Worm (Caenorhabditis elegans) whole organism, late embryonic: ENCODE results near the gene R148.7.

Experiments
- Y22D7AL.16 ChIP-seq: sonication (generic microtip); optimal IDR thresholded peaks from 2 replicates; lab custom pipeline; 2016; ENCODE audit warnings: missing genetic modification characterization, missing compliant biosample characterization
- ama-1 ChIP-seq: fragments of 150-350 bp; optimal IDR thresholded peaks from 2 replicates; lab custom pipeline; 2014
- ceh-14 ChIP-seq: sonication (generic microtip); optimal IDR thresholded peaks from 2 replicates; lab custom pipeline; 2016; ENCODE audit warnings: missing genotype, missing genetic modification characterization, missing compliant biosample characterization
- ceh-18 ChIP-seq: sonication (generic microtip); optimal IDR thresholded peaks from 2 replicates; lab custom pipeline; 2016; ENCODE audit warnings: missing genetic modification characterization, missing compliant biosample characterization
- ceh-19 ChIP-seq: fragments of 200-800 bp; sonication (Bioruptor generic); optimal IDR thresholded peaks from 2 replicates; lab custom pipeline; 2018; ENCODE audit warnings: mild to moderate bottlenecking, missing genetic modification characterization, missing compliant biosample characterization
- ceh-2 ChIP-seq: sonication (generic microtip); optimal IDR thresholded peaks from 2 replicates; lab custom pipeline; 2016; ENCODE audit warnings: missing genotype, missing genetic modification characterization, missing compliant biosample characterization
- ceh-22 ChIP-seq: sonication (generic microtip); optimal IDR thresholded peaks from 2 replicates; lab custom pipeline; 2017; ENCODE audit warnings: missing biosample characterization, missing genetic modification characterization
- ceh-24 ChIP-seq: sonication (generic microtip); optimal IDR thresholded peaks from 2 replicates; lab custom pipeline; 2016; ENCODE audit warnings: mild to moderate bottlenecking, missing genetic modification characterization, missing compliant biosample characterization
- ceh-6 ChIP-seq: fragments of 200-800 bp; sonication (Bioruptor generic); optimal IDR thresholded peaks from 2 replicates; lab custom pipeline; 2018; ENCODE audit warnings: mild to moderate bottlenecking, missing genetic modification characterization, missing compliant biosample characterization
- dmd-4 ChIP-seq: sonication (generic microtip); optimal IDR thresholded peaks from 2 replicates; lab custom pipeline; 2016; ENCODE audit warnings: borderline replicate concordance, missing genetic modification characterization, missing compliant biosample characterization
- elt-2 ChIP-seq: sonication (generic microtip); optimal IDR thresholded peaks from 2 replicates; lab custom pipeline; 2016; ENCODE audit warnings: missing genetic modification reagents, missing genetic modification characterization, missing compliant biosample characterization
- elt-4 ChIP-seq: sonication (generic microtip); optimal IDR thresholded peaks from 2 replicates; lab custom pipeline; 2016; ENCODE audit warnings: missing genetic modification characterization, missing compliant biosample characterization
- ets-4 ChIP-seq: sonication (generic microtip); optimal IDR thresholded peaks from 2 replicates; lab custom pipeline; 2016; ENCODE audit warnings: missing genetic modification characterization, missing compliant biosample characterization
- fax-1 ChIP-seq: sonication (generic microtip); optimal IDR thresholded peaks from 2 replicates; lab custom pipeline; 2016; ENCODE audit warnings: missing genotype, missing genetic modification characterization, missing compliant biosample characterization
- fkh-6 ChIP-seq: sonication (generic microtip); optimal IDR thresholded peaks from 2 replicates; lab custom pipeline; 2016; ENCODE audit warnings: missing genetic modification characterization, missing compliant biosample characterization
- hlh-13 ChIP-seq: fragments of 200-800 bp; sonication (Bioruptor generic); optimal IDR thresholded peaks from 2 replicates; lab custom pipeline; 2018; ENCODE audit warnings: mild to moderate bottlenecking, missing genetic modification characterization, missing compliant biosample characterization
- hlh-15 ChIP-seq: sonication (generic microtip); optimal IDR thresholded peaks from 2 replicates; lab custom pipeline; 2016; ENCODE audit warnings: missing genetic modification characterization, missing compliant biosample characterization
- hlh-30 ChIP-seq: sonication (generic microtip); optimal IDR thresholded peaks from 2 replicates; lab custom pipeline; 2017; ENCODE audit warnings: antibody characterized with exemption, missing genetic modification characterization, missing compliant biosample characterization; ENCODE audit not compliant: insufficient read depth
- mec-3 ChIP-seq: sonication (generic microtip); optimal IDR thresholded peaks from 2 replicates; lab custom pipeline; 2016; ENCODE audit warnings: borderline replicate concordance, missing genetic modification characterization, missing compliant biosample characterization
- nhr-11 ChIP-seq: fragments of 150-350 bp; optimal IDR thresholded peaks from 2 replicates; lab custom pipeline; 2014; ENCODE audit warnings: missing biosample characterization, missing genetic modification characterization
- pag-3 ChIP-seq: sonication (generic microtip); optimal IDR thresholded peaks from 2 replicates; lab custom pipeline; 2016; ENCODE audit warnings: missing compliant biosample characterization, missing genetic modification characterization, borderline replicate concordance
- pha-2 ChIP-seq: sonication (generic microtip); optimal IDR thresholded peaks from 2 replicates; lab custom pipeline; 2017; ENCODE audit warnings: mild to moderate bottlenecking, missing genetic modification characterization, missing compliant biosample characterization
- pqm-1 ChIP-seq: sonication (generic microtip); optimal IDR thresholded peaks from 2 replicates; lab custom pipeline; 2016; ENCODE audit warnings: missing genetic modification characterization, missing compliant biosample characterization
- pros-1 ChIP-seq: fragments of 150-350 bp; optimal IDR thresholded peaks from 2 replicates; lab custom pipeline; 2014; ENCODE audit warnings: missing biosample characterization, missing genetic modification reagents, missing genetic modification characterization
- ref-2 ChIP-seq: sonication (generic microtip); optimal IDR thresholded peaks from 2 replicates; lab custom pipeline; 2016; ENCODE audit warnings: missing genetic modification characterization, missing compliant biosample characterization
- sdc-2 ChIP-seq: sonication (generic microtip); optimal IDR thresholded peaks from 2 replicates; lab custom pipeline; 2016; ENCODE audit warnings: missing genotype, missing genetic modification characterization, missing compliant biosample characterization
- sox-2 ChIP-seq: fragments of 200-800 bp; sonication (Bioruptor generic); IDR thresholded peaks from 2 replicates; pipeline ENCODE4 v1.3.6; 2022; ENCODE audit warnings: missing genetic modification reagents, missing genetic modification characterization, missing compliant biosample characterization
- sox-4 ChIP-seq: sonication (generic microtip); optimal IDR thresholded peaks from 2 replicates; lab custom pipeline; 2017; ENCODE audit warnings: mild to moderate bottlenecking, missing genetic modification characterization, inconsistent platforms, missing compliant biosample characterization
- syd-9 ChIP-seq: sonication (generic microtip); optimal IDR thresholded peaks from 2 replicates; lab custom pipeline; 2016; ENCODE audit warnings: mild to moderate bottlenecking, missing genetic modification characterization, moderate library complexity, missing compliant biosample characterization
- unc-3 ChIP-seq, 2 experiments: fragments of 200-800 bp in 1 of 2; sonication (Bioruptor generic) in 1 of 2; sonication (generic microtip) in 1 of 2; conservative IDR thresholded peaks in 1 of 2; optimal IDR thresholded peaks in 1 of 2; 2 replicates each; pipeline versions ENCODE4 v1.3.6 to Lab custom; 2016 to 2022; ENCODE audit warnings: missing compliant biosample characterization in 2 of 2, missing genetic modification characterization in 2 of 2, missing genetic modification reagents in 1 of 2
- unc-42 ChIP-seq: sonication (generic microtip); optimal IDR thresholded peaks from 2 replicates; lab custom pipeline; 2016; ENCODE audit warnings: missing genotype, missing genetic modification characterization, missing compliant biosample characterization
- unc-55 ChIP-seq: sonication (generic microtip); optimal IDR thresholded peaks from 2 replicates; lab custom pipeline; 2017; ENCODE audit warnings: missing biosample characterization, missing genetic modification reagents, missing genetic modification characterization
- zip-5 ChIP-seq: sonication (generic microtip); optimal IDR thresholded peaks from 2 replicates; lab custom pipeline; 2016; ENCODE audit warnings: missing genetic modification characterization, missing compliant biosample characterization
- ztf-16 ChIP-seq: sonication (generic microtip); optimal IDR thresholded peaks from 2 replicates; lab custom pipeline; 2017; ENCODE audit warnings: missing genetic modification characterization, missing compliant biosample characterization

The R148.7 gene

ce11 chrIII:3163448-3163847, 34.8 kb downstream of the R148.7 start:
- TF ChIP-seq hlh-15 (no peak), ceh-22 (no peak), Y22D7AL.16 (no peak), ref-2 (tag; lab: Kevin White, UChicago) (no peak), ets-4 (no peak), unc-42 (no peak), sox-4 (tag; lab: Kevin White, UChicago) (no peak), unc-55 (GFP tag; lab: Kevin White, UChicago) (no peak)

- no peak for TF ChIP-seq ceh-18 (tag; lab: Kevin White, UChicago)
- TF ChIP-seq, all 69 proteins: peak for 0
Measured at ce11 chrIII:3161600-3161999, 36.6 kb downstream of the R148.7 start.

DNA sequence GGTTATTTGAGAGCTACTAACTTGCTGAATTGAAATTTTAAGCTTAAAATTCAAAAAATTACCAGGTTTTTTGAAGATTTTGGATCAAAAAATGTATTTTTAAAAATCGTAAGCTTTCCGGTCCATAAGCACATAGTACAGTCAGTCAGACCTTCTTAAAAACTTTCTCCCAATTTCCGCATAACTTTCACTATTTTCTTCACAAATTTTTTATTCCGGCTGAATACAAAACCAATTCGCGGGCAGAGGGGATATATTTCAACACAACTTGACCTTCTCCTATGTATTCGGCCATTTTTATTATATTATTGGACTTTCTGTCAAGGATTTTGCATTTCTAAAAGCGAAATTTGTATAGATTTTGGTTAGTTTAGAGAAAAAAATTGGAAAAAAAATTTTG, 37.7 kb downstream of the R148.7 start:
- TF ChIP-seq ceh-6 (GFP tag; lab: Kevin White, UChicago) = no peak
- TF ChIP-seq ref-2 (tag; lab: Kevin White, UChicago) = no peak
- TF ChIP-seq pag-3 = no peak
- TF ChIP-seq syd-9 (tag; lab: Kevin White, UChicago) = no peak
- no peak for TF ChIP-seq elt-4 (tag; lab: Kevin White, UChicago)
- no peak for TF ChIP-seq ceh-2
- TF ChIP-seq Y22D7AL.16 = no peak
- no peak for TF ChIP-seq elt-2
- no peak for TF ChIP-seq ceh-14 (tag; lab: Kevin White, UChicago)
- no peak for TF ChIP-seq hlh-30 (tag; lab: Kevin White, UChicago)
- no peak for TF ChIP-seq dmd-4 (tag; lab: Kevin White, UChicago)
- no peak for TF ChIP-seq ama-1 (lab: Kevin White, UChicago)
- no peak for TF ChIP-seq ceh-18 (tag; lab: Kevin White, UChicago)
- no peak for TF ChIP-seq hlh-15
- TF ChIP-seq hlh-13 (GFP tag; lab: Kevin White, UChicago) = no peak
- no peak for TF ChIP-seq ceh-24 (tag; lab: Kevin White, UChicago)

ce11 chrIII:3154968-3155367, 43.2 kb downstream of the R148.7 start, which contains the start of gene C44B11.1:
Gene C44B11.1 (plus strand): TSS chrIII:3155268.
- TF ChIP-seq fax-1 (tag; lab: Kevin White, UChicago) (no peak), pros-1 (tag; lab: Kevin White, UChicago) (no peak)

ce11 chrIII:3152848-3153247, 45.4 kb downstream of the R148.7 start, which contains the start of gene C44B11.6:
Gene C44B11.6 (plus strand): TSS chrIII:3153148.
- TF ChIP-seq syd-9 (tag; lab: Kevin White, UChicago) (no peak), pqm-1 (tag; lab: Kevin White, UChicago) (no peak), pha-2 (tag; lab: Kevin White, UChicago) (no peak), zip-5 (tag; lab: Kevin White, UChicago) (no peak), unc-55 (GFP tag; lab: Kevin White, UChicago) (no peak), Y22D7AL.16 (no peak), ceh-19 (GFP tag; lab: Kevin White, UChicago) (no peak), dmd-4 (tag; lab: Kevin White, UChicago) (no peak), fkh-6 (tag; lab: Kevin White, UChicago) (no peak), sox-2 (GFP tag; lab: Robert Waterston, UW) (no peak), ceh-6 (GFP tag; lab: Kevin White, UChicago) (no peak), unc-3 (GFP tag; conservative IDR thresholded peaks at IDR 0.05; lab: Robert Waterston, UW) (no peak), unc-3 (tag; optimal IDR thresholded peaks at IDR 0.05; lab: Kevin White, UChicago) (no peak), sdc-2 (tag; lab: Kevin White, UChicago) (no peak), ceh-14 (tag; lab: Kevin White, UChicago) (no peak), mec-3 (tag; lab: Kevin White, UChicago) (no peak), ceh-18 (tag; lab: Kevin White, UChicago) (no peak), nhr-11 (tag; lab: Kevin White, UChicago) (no peak), ceh-2 (no peak), hlh-15 (no peak), ztf-16 (no peak)
